Worm (Caenorhabditis elegans): ENCODE results near the gene C33A12.19.

Gene C33A12.19

ce11 chrIV:9490320-9490719 is 26.5 kb upstream of the C33A12.19 start, which contains the start of gene sru-6:
Gene sru-6 (plus strand): TSS chrIV:9490620.
- TF ChIP-seq zip-8 (tag; optimal IDR thresholded peaks at IDR 0.05) (no peak), M03D4.4 (tag; optimal IDR thresholded peaks at IDR 0.05) (no peak), flh-1 (GFP tag; optimal IDR thresholded peaks at IDR 0.05) (no peak), lin-32 (GFP tag; optimal IDR thresholded peaks at IDR 0.05) (no peak), cnd-1 (tag; optimal IDR thresholded peaks at IDR 0.05) (no peak), sem-2 (GFP tag; optimal IDR thresholded peaks at IDR 0.05) (no peak), mls-2 (tag; optimal IDR thresholded peaks at IDR 0.05) (no peak), nhr-237 (tag; optimal IDR thresholded peaks at IDR 0.05) (no peak)

- TF ChIP-seq lsy-2 (tag; optimal IDR thresholded peaks at IDR 0.05) (no peak), ceh-43 (GFP tag; optimal IDR thresholded peaks at IDR 0.05) (no peak), drap-1 (GFP tag; optimal IDR thresholded peaks at IDR 0.05) (no peak), hlh-1 (tag; optimal IDR thresholded peaks at IDR 0.05) (no peak), unc-120 (tag; optimal IDR thresholded peaks at IDR 0.05; ENCODE audit: poor library complexity, severe bottlenecking) (no peak), elt-3 (tag; optimal IDR thresholded peaks at IDR 0.05) (no peak), lin-13 (tag; optimal IDR thresholded peaks at IDR 0.05) (no peak), zip-8 (tag; optimal IDR thresholded peaks at IDR 0.05) (no peak), nhr-237 (tag; optimal IDR thresholded peaks at IDR 0.05) (no peak), flh-1 (GFP tag; optimal IDR thresholded peaks at IDR 0.05) (no peak), nhr-28 (tag; optimal IDR thresholded peaks at IDR 0.05) (no peak)
Observed at ce11 chrIV:9496306-9496705, 20.5 kb upstream of the C33A12.19 start, which contains the start of gene sru-3. Gene sru-3 (plus strand): TSS chrIV:9496606.

DNA sequence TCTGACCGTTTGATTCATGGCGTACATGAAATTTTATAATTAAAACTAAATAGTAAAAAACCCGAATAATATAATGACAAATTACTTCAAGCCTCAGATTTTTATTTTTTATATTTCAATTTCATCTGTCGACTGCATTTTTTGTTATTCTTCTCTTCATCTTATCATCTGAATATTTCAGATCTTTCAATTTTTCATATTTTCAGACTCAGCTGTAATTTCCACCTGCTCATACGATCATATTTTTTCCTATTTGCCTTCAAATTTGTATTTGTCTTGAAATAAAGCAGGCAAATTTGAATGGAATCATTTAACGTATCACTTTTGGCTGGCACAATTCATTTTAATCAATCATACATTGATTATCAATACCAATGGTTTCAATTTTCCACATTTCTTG is 18.7 kb upstream of the C33A12.19 start, which contains the start of gene sru-4:
Gene sru-4, plus strand, starts transcription at position 301 of the 400 bp plus-strand sequence.
- TF ChIP-seq unc-39 (tag; optimal IDR thresholded peaks at IDR 0.05) (no peak), drap-1 (GFP tag; optimal IDR thresholded peaks at IDR 0.05) (no peak), tbx-8 (GFP tag; optimal IDR thresholded peaks at IDR 0.05) (no peak)

ce11 chrIV:9499636-9500035 is 17.2 kb upstream of the C33A12.19 start:
- no peak for TF ChIP-seq nhr-2 (tag; optimal IDR thresholded peaks at IDR 0.05)
- no peak for TF ChIP-seq nhr-76 (tag; optimal IDR thresholded peaks at IDR 0.05)
- TF ChIP-seq ceh-43 (GFP tag; optimal IDR thresholded peaks at IDR 0.05), result no peak
- no peak for TF ChIP-seq sptf-1 (tag; optimal IDR thresholded peaks at IDR 0.05)
- no peak for TF ChIP-seq elt-1 (tag; optimal IDR thresholded peaks at IDR 0.05; ENCODE audit: borderline replicate concordance, insufficient read depth)
- TF ChIP-seq M03D4.4 (tag; optimal IDR thresholded peaks at IDR 0.05), result no peak
- no peak for TF ChIP-seq snpc-4 (tag; optimal IDR thresholded peaks at IDR 0.05)
- no peak for TF ChIP-seq mep-1 (tag; optimal IDR thresholded peaks at IDR 0.05)
- TF ChIP-seq blmp-1 (tag; optimal IDR thresholded peaks at IDR 0.05), result no peak
- no peak for TF ChIP-seq ceh-83 (GFP tag; optimal IDR thresholded peaks at IDR 0.05)
- no peak for TF ChIP-seq lin-13 (tag; optimal IDR thresholded peaks at IDR 0.05)
- TF ChIP-seq mab-5 (tag; optimal IDR thresholded peaks at IDR 0.05), result no peak
- no peak for TF ChIP-seq pha-4 (tag; optimal IDR thresholded peaks at IDR 0.05)
- TF ChIP-seq ces-1 (GFP tag; optimal IDR thresholded peaks at IDR 0.05), result no peak
- no peak for TF ChIP-seq lin-32 (GFP tag; optimal IDR thresholded peaks at IDR 0.05)
- no peak for TF ChIP-seq nhr-237 (tag; optimal IDR thresholded peaks at IDR 0.05)

DNA sequence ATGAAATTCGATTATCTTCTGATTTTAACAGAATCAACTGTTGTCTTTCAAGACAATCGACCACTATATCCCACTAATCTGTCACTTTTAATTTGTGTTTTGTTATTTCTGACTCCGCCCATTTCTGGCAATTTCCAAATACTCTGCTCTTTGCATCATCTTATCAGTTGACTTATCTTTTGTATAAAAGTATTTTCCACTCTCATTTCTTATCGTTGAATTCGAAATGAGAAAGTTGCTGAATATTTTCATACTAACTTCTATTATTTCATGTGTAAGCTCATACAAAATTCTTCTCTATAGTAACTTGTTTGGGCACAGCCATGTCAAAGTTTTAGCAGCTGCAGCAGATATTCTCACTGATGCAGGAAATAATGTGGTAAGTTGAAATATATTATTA is 16.7 kb upstream of the C33A12.19 start, which contains the start of gene ugt-21:
Gene ugt-21, plus strand, starts transcription at position 212 of the 400 bp plus-strand sequence.
- TF ChIP-seq ceh-39 (tag; optimal IDR thresholded peaks at IDR 0.05) (no peak), ztf-11 (tag; optimal IDR thresholded peaks at IDR 0.05) (no peak), pha-4 (tag; optimal IDR thresholded peaks at IDR 0.05) (no peak), nhr-28 (tag; optimal IDR thresholded peaks at IDR 0.05) (no peak), nhr-2 (tag; optimal IDR thresholded peaks at IDR 0.05) (no peak), zip-8 (tag; optimal IDR thresholded peaks at IDR 0.05) (no peak), hlh-1 (tag; optimal IDR thresholded peaks at IDR 0.05) (no peak)

- TF ChIP-seq blmp-1 (tag; optimal IDR thresholded peaks at IDR 0.05) (no peak), ceh-43 (GFP tag; optimal IDR thresholded peaks at IDR 0.05) (no peak), flh-1 (GFP tag; optimal IDR thresholded peaks at IDR 0.05) (no peak), snpc-4 (tag; optimal IDR thresholded peaks at IDR 0.05) (no peak), ceh-83 (GFP tag; optimal IDR thresholded peaks at IDR 0.05) (no peak), bed-3 (GFP tag; optimal IDR thresholded peaks at IDR 0.05) (no peak), elt-3 (tag; optimal IDR thresholded peaks at IDR 0.05) (no peak), nhr-237 (tag; optimal IDR thresholded peaks at IDR 0.05) (no peak), nhr-28 (tag; optimal IDR thresholded peaks at IDR 0.05) (no peak), mab-5 (tag; optimal IDR thresholded peaks at IDR 0.05) (no peak), hlh-1 (tag; optimal IDR thresholded peaks at IDR 0.05) (no peak), nhr-76 (tag; optimal IDR thresholded peaks at IDR 0.05) (no peak), mls-2 (tag; optimal IDR thresholded peaks at IDR 0.05) (no peak), unc-120 (tag; optimal IDR thresholded peaks at IDR 0.05; ENCODE audit: poor library complexity, severe bottlenecking) (no peak), M03D4.4 (tag; optimal IDR thresholded peaks at IDR 0.05) (no peak), ztf-11 (tag; optimal IDR thresholded peaks at IDR 0.05) (no peak)
Observed at ce11 chrIV:9506251-9506650, 10.5 kb upstream of the C33A12.19 start, which contains the start of gene ttr-9. Gene ttr-9 (minus strand): TSS chrIV:9506351.
